1 worm cellular context compared by ENCODE assay signal in genomic region chrIII:8809245-8809971, ce11.
A peak's percentile ranks its signal among the peaks of the same experiment; 100 is the strongest.
TF ChIP-seq lines count a peak whose summit lies in the region.

TSS of gene prx-19 (minus strand) at chrIII:8809295.

TF ChIP-seq in whole organism, L1 larva, 84 proteins besides CTCF, POLR2A, EP300 and RAD21 (continued from another document):
- no peak for TF ChIP-seq nhr-12 (tag; optimal IDR thresholded peaks at IDR 0.05; lab: Kevin White, UChicago)
- peak in 1 of 2 experiments; percentile 38 for TF ChIP-seq mdl-1 (tag; optimal IDR thresholded peaks at IDR 0.05; lab: Kevin White, UChicago)
- TF ChIP-seq isw-1 (GFP tag; IDR thresholded peaks at IDR 0.05; lab: Robert Waterston, UW) = 0 out of 2 replicates have a peak, but pooled peaks have one; percentile 8
- peak; percentile 39 for TF ChIP-seq swsn-7 (tag; optimal IDR thresholded peaks at IDR 0.05; lab: Kevin White, UChicago)
- TF ChIP-seq jun-1 (tag; optimal IDR thresholded peaks at IDR 0.05; lab: Kevin White, UChicago) = no peak
- TF ChIP-seq unc-130 (tag; optimal IDR thresholded peaks at IDR 0.05; lab: Kevin White, UChicago) = peak; percentile 21
- no peak for TF ChIP-seq mef-2 (tag; optimal IDR thresholded peaks at IDR 0.05; lab: Kevin White, UChicago)
- peak; percentile 68 for TF ChIP-seq skn-1 (tag; optimal IDR thresholded peaks at IDR 0.05; lab: Kevin White, UChicago)
- TF ChIP-seq nhr-90 (tag; optimal IDR thresholded peaks at IDR 0.05; lab: Kevin White, UChicago; ENCODE audit: poor library complexity) = peak; percentile 47
- TF ChIP-seq ceh-8 (GFP tag; optimal IDR thresholded peaks at IDR 0.05; lab: Kevin White, UChicago) = no peak
- TF ChIP-seq xbp-1 (tag; optimal IDR thresholded peaks at IDR 0.05; lab: Kevin White, UChicago) = peak; percentile 38
- no peak for TF ChIP-seq C04F5.9 (tag; optimal IDR thresholded peaks at IDR 0.05; lab: Kevin White, UChicago)
- TF ChIP-seq ceh-90 (tag; optimal IDR thresholded peaks at IDR 0.05; lab: Kevin White, UChicago) = no peak
- TF ChIP-seq hlh-4 (tag; optimal IDR thresholded peaks at IDR 0.05; lab: Kevin White, UChicago) = no peak
- TF ChIP-seq C34B4.2 (tag; optimal IDR thresholded peaks at IDR 0.05; lab: Kevin White, UChicago) = no peak
- TF ChIP-seq nhr-71 (tag; optimal IDR thresholded peaks at IDR 0.05; lab: Kevin White, UChicago) = peak; percentile 58
- TF ChIP-seq tbx-2 (tag; optimal IDR thresholded peaks at IDR 0.05; lab: Kevin White, UChicago) = peak; percentile 49
- no peak for TF ChIP-seq nhr-237 (tag; optimal IDR thresholded peaks at IDR 0.05; lab: Kevin White, UChicago)
- TF ChIP-seq pag-3 (tag; optimal IDR thresholded peaks at IDR 0.05; lab: Kevin White, UChicago; ENCODE audit: borderline replicate concordance, insufficient read depth) = no peak
- TF ChIP-seq hlh-17 (GFP tag; optimal IDR thresholded peaks at IDR 0.05; lab: Kevin White, UChicago; ENCODE audit: borderline replicate concordance) = no peak
- TF ChIP-seq fkh-4 (tag; optimal IDR thresholded peaks at IDR 0.05; lab: Kevin White, UChicago; ENCODE audit: borderline replicate concordance) = no peak
- peak in 1 of 6 experiments; percentile 45 for TF ChIP-seq elt-3 (tag; optimal IDR thresholded peaks at IDR 0.05; lab: Kevin White, UChicago)
